Worm (Caenorhabditis elegans): ENCODE results near the gene R10E4.6.

DNA sequence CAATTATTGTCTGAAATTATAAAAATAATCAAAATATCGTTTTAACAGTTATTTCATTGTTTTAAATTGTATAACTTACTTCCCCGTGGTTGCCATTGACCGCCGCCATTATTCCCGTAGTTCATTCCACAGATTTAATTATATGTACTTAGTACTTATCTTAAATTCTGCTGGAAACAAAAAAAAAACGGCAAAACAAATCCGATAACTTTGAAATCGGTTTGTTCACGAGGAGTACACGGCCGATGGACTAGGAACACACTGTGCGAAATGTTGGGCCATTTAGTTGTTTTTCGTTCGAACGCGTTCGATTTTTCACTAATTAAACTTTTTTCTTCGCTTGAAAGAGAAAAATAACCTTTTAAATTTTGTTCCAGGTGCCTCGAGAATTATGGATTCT is 49.9 kb downstream of the R10E4.6 start, which contains the start of the genes B0285.3 and lcmt-1:
- TF ChIP-seq ama-1 (optimal IDR thresholded peaks at IDR 0.05): no peak
- no peak for TF ChIP-seq ceh-13 (GFP tag; optimal IDR thresholded peaks at IDR 0.05)
- no peak for TF ChIP-seq ceh-36 (tag; optimal IDR thresholded peaks at IDR 0.05)
